Fruit fly (Drosophila melanogaster) whole organism, prepupa: ENCODE measurements around the gene SerRS.

Experiments
- Blimp-1 ChIP-seq: fragments of 200-800 bp; sonication (Bioruptor generic); optimal IDR thresholded peaks from 3 replicates; lab custom pipeline; 2017; ENCODE audit warnings: missing biosample characterization, missing genetic modification characterization, mild to moderate bottlenecking, moderate library complexity, missing genetic modification reagents
- CG10631 ChIP-seq: fragments of 200-800 bp; sonication (Bioruptor generic); optimal IDR thresholded peaks from 2 replicates; lab custom pipeline; 2016; ENCODE audit warnings: missing biosample characterization, missing genetic modification characterization
- CG10669 ChIP-seq: fragments of 200-800 bp; sonication (Bioruptor generic); optimal IDR thresholded peaks from 3 replicates; lab custom pipeline; 2018; ENCODE audit warnings: missing biosample characterization, mild to moderate bottlenecking, missing genetic modification characterization, moderate library complexity
- CG11294 ChIP-seq: fragments of 200-800 bp; sonication (Bioruptor generic); IDR thresholded peaks from 2 replicates; pipeline ENCODE4 v1.3.6; 2022; ENCODE audit warnings: missing biosample characterization, missing genetic modification characterization
- CG15336 ChIP-seq: fragments of 200-800 bp; sonication (Bioruptor generic); IDR thresholded peaks from 2 replicates; pipeline ENCODE4 v1.3.6; 2022; ENCODE audit warnings: missing biosample characterization, missing genetic modification characterization
- CG1621 ChIP-seq: fragments of 200-800 bp; sonication (Bioruptor generic); optimal IDR thresholded peaks from 3 replicates; lab custom pipeline; 2018; ENCODE audit warnings: missing biosample characterization, mild to moderate bottlenecking, missing genetic modification characterization
- CG16779 ChIP-seq: fragments of 200-800 bp; sonication (Bioruptor generic); optimal IDR thresholded peaks from 3 replicates; lab custom pipeline; 2017; ENCODE audit warnings: missing biosample characterization, mild to moderate bottlenecking, missing genetic modification characterization
- CG3032 ChIP-seq: fragments of 200-800 bp; optimal IDR thresholded peaks from 2 replicates; lab custom pipeline; 2019; ENCODE audit warnings: missing biosample characterization, mild to moderate bottlenecking, missing genetic modification characterization, moderate library complexity
- CG31627 ChIP-seq: fragments of 200-800 bp; sonication (Bioruptor generic); optimal IDR thresholded peaks from 3 replicates; lab custom pipeline; 2016; ENCODE audit warnings: missing biosample characterization, missing genetic modification characterization
- CG32006 ChIP-seq: fragments of 200-800 bp; sonication (Bioruptor generic); optimal IDR thresholded peaks from 3 replicates; lab custom pipeline; 2017; ENCODE audit warnings: missing biosample characterization, mild to moderate bottlenecking, missing genetic modification characterization
- CG34406 ChIP-seq: fragments of 200-800 bp; sonication (Bioruptor generic); optimal IDR thresholded peaks from 3 replicates; lab custom pipeline; 2016; ENCODE audit warnings: missing biosample characterization, missing genetic modification characterization
- CG3919 ChIP-seq: fragments of 200-800 bp; sonication (Bioruptor generic); optimal IDR thresholded peaks from 3 replicates; lab custom pipeline; 2016; ENCODE audit warnings: missing biosample characterization, missing genetic modification characterization
- CG4318 ChIP-seq: fragments of 200-800 bp; sonication (Bioruptor generic); optimal IDR thresholded peaks from 3 replicates; lab custom pipeline; 2017; ENCODE audit warnings: missing biosample characterization, mild to moderate bottlenecking, missing genetic modification characterization
- CG6163 ChIP-seq: fragments of 200-800 bp; sonication (Bioruptor generic); IDR thresholded peaks from 3 replicates; pipeline ENCODE4 v1.3.6; 2022; ENCODE audit warnings: missing biosample characterization, missing genetic modification characterization
- CG6792 ChIP-seq: fragments of 200-800 bp; sonication (Bioruptor generic); optimal IDR thresholded peaks from 3 replicates; lab custom pipeline; 2016; ENCODE audit warnings: missing biosample characterization, missing genetic modification characterization
- CG6808 ChIP-seq: fragments of 200-800 bp; sonication (Bioruptor generic); optimal IDR thresholded peaks from 3 replicates; lab custom pipeline; 2017; ENCODE audit warnings: missing biosample characterization, missing genetic modification characterization, mild to moderate bottlenecking, moderate library complexity, missing genetic modification reagents
- CG6854 ChIP-seq: fragments of 200-800 bp; sonication (Bioruptor generic); optimal IDR thresholded peaks from 2 replicates; lab custom pipeline; 2017; ENCODE audit warnings: missing biosample characterization, mild to moderate bottlenecking, missing genetic modification characterization
- CG8119 ChIP-seq: fragments of 200-800 bp; sonication (Bioruptor generic); IDR thresholded peaks from 3 replicates; pipeline ENCODE4 v1.3.6; 2022; ENCODE audit warnings: missing biosample characterization, missing genetic modification characterization
- CG8319 ChIP-seq: fragments of 200-800 bp; sonication (Bioruptor generic); optimal IDR thresholded peaks from 3 replicates; lab custom pipeline; 2016; ENCODE audit warnings: missing biosample characterization, missing genetic modification characterization
- CG8632 ChIP-seq: fragments of 200-800 bp; sonication (Bioruptor generic); optimal IDR thresholded peaks from 3 replicates; lab custom pipeline; 2016; ENCODE audit warnings: missing biosample characterization, missing genetic modification characterization
- CG9139 ChIP-seq: fragments of 200-800 bp; sonication (Bioruptor generic); optimal IDR thresholded peaks from 3 replicates; lab custom pipeline; 2017; ENCODE audit warnings: missing biosample characterization, mild to moderate bottlenecking, missing genetic modification characterization
- Eip75B ChIP-seq: fragments of 200-800 bp; sonication (Bioruptor generic); optimal IDR thresholded peaks from 3 replicates; lab custom pipeline; 2016; ENCODE audit warnings: missing biosample characterization, missing genetic modification characterization
- Eip78C ChIP-seq: fragments of 200-800 bp; sonication (Bioruptor generic); peaks from one replicate; lab custom pipeline; 2016; ENCODE audit warnings: missing biosample characterization, missing genetic modification characterization
- Eip93F ChIP-seq: fragments of 200-800 bp; sonication (Bioruptor generic); optimal IDR thresholded peaks from 2 replicates; lab custom pipeline; 2016; ENCODE audit warnings: missing biosample characterization, mild to moderate bottlenecking, missing genetic modification characterization
- Ets21C ChIP-seq: fragments of 200-800 bp; sonication (Bioruptor generic); optimal IDR thresholded peaks from 3 replicates; lab custom pipeline; 2016; ENCODE audit warnings: missing biosample characterization, missing genetic modification characterization
- Ets96B ChIP-seq: fragments of 200-800 bp; optimal IDR thresholded peaks from 2 replicates; lab custom pipeline; 2019; ENCODE audit warnings: missing biosample characterization, mild to moderate bottlenecking, missing genetic modification characterization, moderate library complexity
- Gug ChIP-seq: fragments of 200-800 bp; sonication (Bioruptor generic); IDR thresholded peaks from 2 replicates; pipeline ENCODE4 v1.3.6; 2022; ENCODE audit warnings: missing biosample characterization, missing genetic modification characterization
- Hr38 ChIP-seq: sonication (Bioruptor generic); optimal IDR thresholded peaks from 2 replicates; lab custom pipeline; 2016; ENCODE audit warnings: missing biosample characterization, missing genetic modification characterization
- Hr39 ChIP-seq: fragments of 200-800 bp; sonication (Bioruptor generic); optimal IDR thresholded peaks from 2 replicates; lab custom pipeline; 2016; ENCODE audit warnings: missing biosample characterization, missing genetic modification characterization
- Hr4 ChIP-seq: fragments of 200-800 bp; sonication (Bioruptor generic); optimal IDR thresholded peaks from 3 replicates; lab custom pipeline; 2016; ENCODE audit warnings: missing biosample characterization, missing genetic modification characterization
- Lpt ChIP-seq: fragments of 200-800 bp; sonication (Bioruptor generic); optimal IDR thresholded peaks from 3 replicates; lab custom pipeline; 2016; ENCODE audit warnings: missing biosample characterization, missing genetic modification characterization
- Met ChIP-seq: fragments of 200-800 bp; sonication (Bioruptor generic); optimal IDR thresholded peaks from 3 replicates; lab custom pipeline; 2016; ENCODE audit warnings: missing biosample characterization, missing genetic modification characterization
- Smox ChIP-seq: fragments of 200-800 bp; sonication (Bioruptor generic); optimal IDR thresholded peaks from 3 replicates; lab custom pipeline; 2016; ENCODE audit warnings: missing biosample characterization, missing genetic modification characterization
- Sox102F ChIP-seq: fragments of 200-800 bp; sonication (Bioruptor generic); optimal IDR thresholded peaks from 2 replicates; lab custom pipeline; 2016; ENCODE audit warnings: missing biosample characterization, mild to moderate bottlenecking, missing genetic modification characterization
- Sox14 ChIP-seq: fragments of 200-800 bp; sonication (Bioruptor generic); optimal IDR thresholded peaks from 3 replicates; lab custom pipeline; 2016; ENCODE audit warnings: missing biosample characterization, missing genetic modification characterization
- Sox15 ChIP-seq: fragments of 200-800 bp; sonication (Bioruptor generic); optimal IDR thresholded peaks from 3 replicates; lab custom pipeline; 2016; ENCODE audit warnings: missing biosample characterization, missing genetic modification characterization
- achi ChIP-seq: fragments of 200-800 bp; sonication (Bioruptor generic); optimal IDR thresholded peaks from 3 replicates; lab custom pipeline; 2016; ENCODE audit warnings: missing biosample characterization, missing genetic modification characterization
- acj6 ChIP-seq: fragments of 200-800 bp; sonication (Bioruptor generic); optimal IDR thresholded peaks from 3 replicates; lab custom pipeline; 2016; ENCODE audit warnings: missing biosample characterization, missing genetic modification characterization
- cyc ChIP-seq: fragments of 200-800 bp; sonication (Bioruptor generic); optimal IDR thresholded peaks from 3 replicates; lab custom pipeline; 2016; ENCODE audit warnings: missing biosample characterization, missing genetic modification characterization
- dsx ChIP-seq: fragments of 200-800 bp; optimal IDR thresholded peaks from 3 replicates; lab custom pipeline; 2019; ENCODE audit warnings: missing biosample characterization, mild to moderate bottlenecking, missing genetic modification characterization, moderate library complexity; ENCODE audit not compliant: poor library complexity, severe bottlenecking
- eg ChIP-seq: fragments of 200-800 bp; sonication (Bioruptor generic); IDR thresholded peaks from 3 replicates; pipeline ENCODE4 v1.3.6; 2022; ENCODE audit warnings: missing biosample characterization, missing genetic modification characterization
- esn ChIP-seq: fragments of 200-800 bp; sonication (Bioruptor generic); optimal IDR thresholded peaks from 2 replicates; lab custom pipeline; 2016; ENCODE audit warnings: missing biosample characterization, mild to moderate bottlenecking, missing genetic modification characterization, moderate library complexity
- fd59A ChIP-seq: fragments of 200-800 bp; sonication (Bioruptor generic); optimal IDR thresholded peaks from 2 replicates; lab custom pipeline; 2017; ENCODE audit warnings: missing biosample characterization, mild to moderate bottlenecking, missing genetic modification characterization, missing genetic modification reagents
- fd85E ChIP-seq: fragments of 200-800 bp; sonication (Bioruptor generic); optimal IDR thresholded peaks from 3 replicates; lab custom pipeline; 2016; ENCODE audit warnings: missing biosample characterization, missing genetic modification characterization
- fkh ChIP-seq: fragments of 200-800 bp; sonication (Bioruptor generic); optimal IDR thresholded peaks from 3 replicates; lab custom pipeline; 2017; ENCODE audit warnings: missing biosample characterization, mild to moderate bottlenecking, missing genetic modification characterization, moderate library complexity
- lz ChIP-seq: fragments of 200-800 bp; sonication (Bioruptor generic); optimal IDR thresholded peaks from 3 replicates; lab custom pipeline; 2016; ENCODE audit warnings: missing biosample characterization, missing genetic modification characterization
- net ChIP-seq: fragments of 200-800 bp; sonication (Bioruptor generic); optimal IDR thresholded peaks from 3 replicates; lab custom pipeline; 2016; ENCODE audit warnings: missing biosample characterization, missing genetic modification characterization
- pdm3 ChIP-seq: fragments of 200-800 bp; sonication (Bioruptor generic); optimal IDR thresholded peaks from 3 replicates; lab custom pipeline; 2016; ENCODE audit warnings: missing biosample characterization, missing genetic modification characterization
- salr ChIP-seq, 2 experiments: fragments of 200-800 bp; sonication (Bioruptor generic); optimal IDR thresholded peaks; 3 replicates each; lab custom pipeline; 2016 to 2018; ENCODE audit warnings: missing biosample characterization in 2 of 2, missing genetic modification characterization in 2 of 2, mild to moderate bottlenecking in 1 of 2
- spab ChIP-seq: fragments of 200-800 bp; sonication (Bioruptor generic); optimal IDR thresholded peaks from 2 replicates; lab custom pipeline; 2017; ENCODE audit warnings: missing biosample characterization, mild to moderate bottlenecking, missing genetic modification characterization, missing genetic modification reagents
- svp ChIP-seq: fragments of 200-800 bp; sonication (Bioruptor generic); peaks from one replicate; lab custom pipeline; 2016; ENCODE audit warnings: missing biosample characterization, missing genetic modification characterization
- topi ChIP-seq: fragments of 200-800 bp; sonication (Bioruptor generic); optimal IDR thresholded peaks from 3 replicates; lab custom pipeline; 2016; ENCODE audit warnings: missing biosample characterization, missing genetic modification characterization
- vri ChIP-seq: fragments of 200-800 bp; sonication (Bioruptor generic); optimal IDR thresholded peaks from 3 replicates; lab custom pipeline; 2016; ENCODE audit warnings: missing biosample characterization, mild to moderate bottlenecking, missing genetic modification characterization

Gene SerRS

DNA sequence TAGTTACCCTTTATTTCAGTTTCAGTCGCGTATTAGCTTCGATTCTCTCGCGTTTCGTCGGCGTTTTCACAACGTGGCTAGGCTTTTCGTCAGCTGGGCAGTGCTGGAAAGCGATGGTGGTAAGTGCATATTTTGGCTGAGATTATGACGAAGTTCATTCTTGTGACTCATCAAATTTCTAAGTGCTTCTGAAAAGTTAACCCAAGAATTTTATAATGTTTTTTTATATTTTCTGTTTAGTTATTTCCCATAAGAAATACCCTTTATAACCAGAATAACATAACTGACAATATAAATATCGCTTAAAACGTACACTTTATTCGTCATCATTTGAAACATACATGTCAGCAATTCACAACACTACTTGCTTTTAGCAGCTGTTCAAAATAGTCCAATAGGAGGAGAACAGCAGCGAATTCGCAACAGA lies at the start of gene SerRS, which contains the start of gene CG17260:
SerRS (minus strand) TSS at position 251 of the 427 bp plus-strand sequence.
CG17260 (plus strand) TSS at position 78 of the 427 bp plus-strand sequence.
- peak; percentile 94 for TF ChIP-seq acj6 (GFP tag; lab: Kevin White, UChicago)
- peak; percentile 97 for TF ChIP-seq Eip78C (GFP tag; lab: Kevin White, UChicago)
- peak; percentile 69 for TF ChIP-seq CG6854 (GFP tag; lab: Kevin White, UChicago)
- peak; percentile 95 for TF ChIP-seq cyc (GFP tag; lab: Kevin White, UChicago)
- TF ChIP-seq CG11294 (GFP tag; lab: Robert Waterston, UW) = peak; percentile 84
- no peak for TF ChIP-seq CG4318 (GFP tag; lab: Kevin White, UChicago)
- peak; percentile 97 for TF ChIP-seq lz (GFP tag; lab: Kevin White, UChicago)
- peak; percentile 59 for TF ChIP-seq Eip93F
- TF ChIP-seq fkh = no peak
- TF ChIP-seq Sox15 (GFP tag; lab: Kevin White, UChicago) = peak; percentile 91
- peak; percentile 92 for TF ChIP-seq Lpt (GFP tag; lab: Kevin White, UChicago)
- peak; percentile 97 for TF ChIP-seq Hr39 (GFP tag; lab: Kevin White, UChicago)
- TF ChIP-seq CG31627 (GFP tag; lab: Kevin White, UChicago) = peak; percentile 97
- peak; percentile 85 for TF ChIP-seq CG8119 (GFP tag; lab: Robert Waterston, UW)
- TF ChIP-seq spab (GFP tag; lab: Kevin White, UChicago) = no peak
- no peak for TF ChIP-seq Met (GFP tag; lab: Kevin White, UChicago)
- peak; percentile 95 for TF ChIP-seq pdm3 (GFP tag; lab: Kevin White, UChicago)
- TF ChIP-seq svp (GFP tag; lab: Kevin White, UChicago) = peak; percentile 94
- no peak for TF ChIP-seq vri (GFP tag; lab: Kevin White, UChicago)
- peak; percentile 91 for TF ChIP-seq CG34406 (GFP tag; lab: Kevin White, UChicago)
- peak; percentile 92 for TF ChIP-seq Ets21C
- TF ChIP-seq CG3919 (GFP tag; lab: Kevin White, UChicago) = peak; percentile 94
- TF ChIP-seq CG8632 (GFP tag; lab: Kevin White, UChicago) = peak; percentile 87
- TF ChIP-seq CG9139 (GFP tag; lab: Kevin White, UChicago) = no peak
- peak; percentile 88 for TF ChIP-seq CG10669
- peak; percentile 91 for TF ChIP-seq CG8319
- TF ChIP-seq topi (GFP tag; lab: Kevin White, UChicago) = peak; percentile 95
- peak; percentile 73 for TF ChIP-seq Hr38
- TF ChIP-seq Sox14 (GFP tag; lab: Kevin White, UChicago) = peak; percentile 95
- peak; percentile 92 for TF ChIP-seq Smox (GFP tag; lab: Kevin White, UChicago)
- TF ChIP-seq net (GFP tag; lab: Kevin White, UChicago) = peak; percentile 79
- TF ChIP-seq CG15336 (GFP tag; lab: Robert Waterston, UW) = peak; percentile 82
- peak; percentile 92 for TF ChIP-seq eg (GFP tag; lab: Robert Waterston, UW)
- no peak for TF ChIP-seq Blimp-1 (GFP tag; lab: Kevin White, UChicago)
- TF ChIP-seq salr (GFP tag; optimal IDR thresholded peaks at IDR 0.05; lab: Kevin White, UChicago) = peak in 1 of 2 experiments; percentile 70
- TF ChIP-seq CG10631 = peak; percentile 97
- peak; percentile 89 for TF ChIP-seq Ets96B (tag; lab: Kevin White, UChicago)
- peak; percentile 85 for TF ChIP-seq CG6163 (GFP tag; lab: Robert Waterston, UW)
- TF ChIP-seq dsx (GFP tag; lab: Kevin White, UChicago) = no peak
- TF ChIP-seq Hr4 (GFP tag; lab: Kevin White, UChicago) = peak; percentile 96
- peak; percentile 91 for TF ChIP-seq Gug (GFP tag; lab: Robert Waterston, UW)
- peak; percentile 92 for TF ChIP-seq CG3032 (tag; lab: Kevin White, UChicago)
- peak; percentile 73 for TF ChIP-seq CG1621 (tag; lab: Kevin White, UChicago)
- TF ChIP-seq CG6808 (GFP tag; lab: Kevin White, UChicago) = peak; percentile 72
- TF ChIP-seq achi (GFP tag; lab: Kevin White, UChicago) = peak; percentile 90
- TF ChIP-seq CG32006 (GFP tag; lab: Kevin White, UChicago) = peak; percentile 94
- no peak for TF ChIP-seq CG16779 (tag; lab: Kevin White, UChicago)
- TF ChIP-seq fd59A (GFP tag; lab: Kevin White, UChicago) = peak; percentile 70
- peak; percentile 96 for TF ChIP-seq esn (GFP tag; lab: Kevin White, UChicago)
- no peak for TF ChIP-seq Sox102F (GFP tag; lab: Kevin White, UChicago)
- TF ChIP-seq fd85E (GFP tag; lab: Kevin White, UChicago) = no peak
- peak; percentile 90 for TF ChIP-seq CG6792
- no peak for TF ChIP-seq Eip75B (GFP tag; lab: Kevin White, UChicago)
